Worm (Caenorhabditis elegans): ENCODE data around the gene acp-3.
A peak's percentile ranks its signal among the peaks of the same experiment; 100 is the strongest.

acp-3 gene

ce11 chrII:8481731-8482253 lies 44.9 kb upstream of the acp-3 start, which contains the start of gene M05D6.5 (continued):
- no peak for TF ChIP-seq snpc-4 (GFP tag; optimal IDR thresholded peaks at IDR 0.05)
- no peak for TF ChIP-seq snpc-4 (tag; optimal IDR thresholded peaks at IDR 0.05)
- 0 out of 2 replicates have a peak, but pooled peaks have one; percentile 13 for TF ChIP-seq Y53G8AR.9 (GFP tag; conservative IDR thresholded peaks at IDR 0.05)
- TF ChIP-seq T26A5.8 (tag; optimal IDR thresholded peaks at IDR 0.05), result no peak
- 0 out of 2 replicates have a peak, but pooled peaks have one; percentile 13 for TF ChIP-seq B0336.3 (GFP tag; IDR thresholded peaks at IDR 0.05)
- no peak for TF ChIP-seq lin-40 (tag; optimal IDR thresholded peaks at IDR 0.05)

ce11 chrII:8481033-8481708 lies 44.2 kb upstream of the acp-3 start:
- TF ChIP-seq ama-1 (optimal IDR thresholded peaks at IDR 0.05) (no peak), ama-1 (GFP tag; optimal IDR thresholded peaks at IDR 0.05) (no peak), ztf-3 (GFP tag; optimal IDR thresholded peaks at IDR 0.05) (no peak), efl-1 (GFP tag; optimal IDR thresholded peaks at IDR 0.05) (no peak), hsf-1 (GFP tag; IDR thresholded peaks at IDR 0.05) (peak; percentile 81), aptf-2 (GFP tag; conservative IDR thresholded peaks at IDR 0.05) (no peak), Y67H2A.10 (GFP tag; conservative IDR thresholded peaks at IDR 0.05) (no peak), ztf-25 (GFP tag; IDR thresholded peaks at IDR 0.05) (no peak), Y56A3A.18 (GFP tag; IDR thresholded peaks at IDR 0.05) (no peak), F57A8.1 (GFP tag; optimal IDR thresholded peaks at IDR 0.05) (no peak), let-607 (tag; optimal IDR thresholded peaks at IDR 0.05) (no peak), nfyb-1 (GFP tag; IDR thresholded peaks at IDR 0.05) (no peak), somi-1 (GFP tag; optimal IDR thresholded peaks at IDR 0.05) (no peak), atf-7 (tag; optimal IDR thresholded peaks at IDR 0.05) (no peak), nfya-1 (tag; optimal IDR thresholded peaks at IDR 0.05; ENCODE audit: borderline replicate concordance, insufficient read depth) (no peak), ztf-28 (GFP tag; IDR thresholded peaks at IDR 0.05) (no peak), lin-26 (GFP tag; IDR thresholded peaks at IDR 0.05) (no peak), madf-10 (tag; optimal IDR thresholded peaks at IDR 0.05) (no peak), Y53G8AR.9 (GFP tag; conservative IDR thresholded peaks at IDR 0.05) (0 out of 2 replicates have a peak, but pooled peaks have one; percentile 16), rec-8 (tag; optimal IDR thresholded peaks at IDR 0.05) (no peak), tbx-9 (tag; optimal IDR thresholded peaks at IDR 0.05; ENCODE audit: borderline replicate concordance) (no peak), K11D2.4 (GFP tag; IDR thresholded peaks at IDR 0.05) (peak; percentile 12; the same call in 1 of the 2 replicates), madf-3 (GFP tag; IDR thresholded peaks at IDR 0.05) (no peak), fkh-3 (tag; optimal IDR thresholded peaks at IDR 0.05) (no peak), T07F8.4 (tag; optimal IDR thresholded peaks at IDR 0.05) (no peak), C17E4.6 (GFP tag; IDR thresholded peaks at IDR 0.05) (no peak), mcd-1 (GFP tag; IDR thresholded peaks at IDR 0.05) (no peak), lir-1 (GFP tag; conservative IDR thresholded peaks at IDR 0.05) (no peak), F55B11.4 (tag; optimal IDR thresholded peaks at IDR 0.05; ENCODE audit: borderline replicate concordance, insufficient read depth) (no peak), ztf-18 (tag; optimal IDR thresholded peaks at IDR 0.05) (no peak), snpc-3.4 (tag; optimal IDR thresholded peaks at IDR 0.05) (no peak), ekl-4 (GFP tag; IDR thresholded peaks at IDR 0.05) (no peak), F33H1.4 (GFP tag; IDR thresholded peaks at IDR 0.05) (no peak), nfya-2 (GFP tag; IDR thresholded peaks at IDR 0.05) (no peak), cebp-2 (GFP tag; IDR thresholded peaks at IDR 0.05) (no peak), T26A5.8 (tag; optimal IDR thresholded peaks at IDR 0.05) (no peak), bed-1 (GFP tag; IDR thresholded peaks at IDR 0.05) (no peak), ceh-40 (GFP tag; IDR thresholded peaks at IDR 0.05) (no peak), F57C9.4 (tag; optimal IDR thresholded peaks at IDR 0.05) (no peak), hmg-1.2 (GFP tag; IDR thresholded peaks at IDR 0.05) (no peak), F22D6.2 (tag; optimal IDR thresholded peaks at IDR 0.05) (no peak), mes-4 (tag; optimal IDR thresholded peaks at IDR 0.05) (no peak)

Measured in whole organism, young adult.